Fruit fly (Drosophila melanogaster): ENCODE data around the gene CG8001.

The CG8001 gene

dm6 chr3L:1794164-1794942 lies 38.4 kb downstream of the CG8001 start (continued):
- no peak for TF ChIP-seq CG18764 (GFP tag; optimal IDR thresholded peaks at IDR 0.05)
- TF ChIP-seq ato (GFP tag; IDR thresholded peaks at IDR 0.05; ENCODE audit: partially characterized antibody): no peak
- TF ChIP-seq CHES-1-like (GFP tag; optimal IDR thresholded peaks at IDR 0.05): peak; percentile 32
- TF ChIP-seq Hey (tag; optimal IDR thresholded peaks at IDR 0.05): peak; percentile 49
- TF ChIP-seq grn (GFP tag; optimal IDR thresholded peaks at IDR 0.05): peak; percentile 58
- peak; percentile 53 for TF ChIP-seq CG3163 (GFP tag; optimal IDR thresholded peaks at IDR 0.05)
- no peak for TF ChIP-seq CG12155 (GFP tag; optimal IDR thresholded peaks at IDR 0.05)
- no peak for TF ChIP-seq CG2202 (tag; optimal IDR thresholded peaks at IDR 0.05)
- TF ChIP-seq CG10959 (GFP tag; IDR thresholded peaks at IDR 0.05): no peak
- no peak for TF ChIP-seq Blimp-1 (GFP tag; optimal IDR thresholded peaks at IDR 0.05)
- TF ChIP-seq CG13287 (GFP tag; IDR thresholded peaks at IDR 0.05; ENCODE audit: partially characterized antibody): no peak; the same call in 1 of the 2 replicates
- TF ChIP-seq CG1603 (tag; optimal IDR thresholded peaks at IDR 0.05): no peak
- TF ChIP-seq Atf6 (GFP tag; IDR thresholded peaks at IDR 0.05): peak; percentile 41; the same call in 1 of the 2 replicates
- no peak for TF ChIP-seq tup (GFP tag; optimal IDR thresholded peaks at IDR 0.05)
- TF ChIP-seq CG11723 (GFP tag; optimal IDR thresholded peaks at IDR 0.05): no peak
- no peak for TF ChIP-seq Ptx1 (GFP tag; IDR thresholded peaks at IDR 0.05)
- peak; percentile 60; the same call in 1 of the 2 replicates for TF ChIP-seq aop (GFP tag; IDR thresholded peaks at IDR 0.05)
- TF ChIP-seq tx (GFP tag; optimal IDR thresholded peaks at IDR 0.05): no peak
- no peak for TF ChIP-seq Nf-YC (tag; optimal IDR thresholded peaks at IDR 0.05)
- no peak for TF ChIP-seq Dek (tag; optimal IDR thresholded peaks at IDR 0.05)
- TF ChIP-seq CG3847 (GFP tag; IDR thresholded peaks at IDR 0.05): no peak
- TF ChIP-seq unc-4 (GFP tag; IDR thresholded peaks at IDR 0.05; ENCODE audit: partially characterized antibody): 0 out of 2 replicates have a peak, but pooled peaks have one; percentile 28
- TF ChIP-seq gcm (GFP tag; optimal IDR thresholded peaks at IDR 0.05): no peak
- no peak for TF ChIP-seq hth (optimal IDR thresholded peaks at IDR 0.05)
- TF ChIP-seq pros (GFP tag; optimal IDR thresholded peaks at IDR 0.05): peak; percentile 67
- peak; percentile 46 for TF ChIP-seq CG13624 (GFP tag; optimal IDR thresholded peaks at IDR 0.05)
- TF ChIP-seq CG1529 (GFP tag; optimal IDR thresholded peaks at IDR 0.05): no peak
- TF ChIP-seq C15 (GFP tag; IDR thresholded peaks at IDR 0.05): no peak
- no peak for TF ChIP-seq CTCF (GFP tag; optimal IDR thresholded peaks at IDR 0.05)
- no peak for TF ChIP-seq tap (tag; optimal IDR thresholded peaks at IDR 0.05)
- TF ChIP-seq Gug (GFP tag; IDR thresholded peaks at IDR 0.05): no peak
- no peak for TF ChIP-seq CG10209 (GFP tag; optimal IDR thresholded peaks at IDR 0.05)
- TF ChIP-seq Fer1 (GFP tag; optimal IDR thresholded peaks at IDR 0.05): peak; percentile 57
- TF ChIP-seq Opbp (GFP tag; IDR thresholded peaks at IDR 0.05; ENCODE audit: partially characterized antibody): no peak
- no peak for TF ChIP-seq gsb-n (tag; optimal IDR thresholded peaks at IDR 0.05)
- no peak for TF ChIP-seq NK7.1 (GFP tag; optimal IDR thresholded peaks at IDR 0.05)
- no peak for TF ChIP-seq gce (GFP tag; IDR thresholded peaks at IDR 0.05)
- TF ChIP-seq NC2β (GFP tag; optimal IDR thresholded peaks at IDR 0.05): no peak
- TF ChIP-seq CG17829 (tag; optimal IDR thresholded peaks at IDR 0.05): no peak
- TF ChIP-seq CG3407 (GFP tag; optimal IDR thresholded peaks at IDR 0.05): no peak
- no peak; the same call in 2 of the 3 replicates for TF ChIP-seq B-H1 (GFP tag; IDR thresholded peaks at IDR 0.05)
- TF ChIP-seq ftz-f1 (GFP tag; optimal IDR thresholded peaks at IDR 0.05): peak; percentile 54
- TF ChIP-seq ara (GFP tag; IDR thresholded peaks at IDR 0.05): no peak
- no peak for TF ChIP-seq CG15269 (tag; optimal IDR thresholded peaks at IDR 0.05)
- TF ChIP-seq CG10979 (tag; optimal IDR thresholded peaks at IDR 0.05): no peak
- TF ChIP-seq CG17912 (GFP tag; optimal IDR thresholded peaks at IDR 0.05): peak; percentile 82
- TF ChIP-seq cad (GFP tag; optimal IDR thresholded peaks at IDR 0.05): no peak
- no peak for TF ChIP-seq cato (GFP tag; optimal IDR thresholded peaks at IDR 0.05; ENCODE audit: borderline replicate concordance)
- TF ChIP-seq nom (GFP tag; optimal IDR thresholded peaks at IDR 0.05): no peak
- TF ChIP-seq E2f2 (GFP tag; IDR thresholded peaks at IDR 0.05): peak; percentile 26
